Worm (Caenorhabditis elegans) whole organism, mixed stage, embryonic: Measurements from ENCODE around the gene F32G8.2.
A peak's percentile ranks its signal among the peaks of the same experiment; 100 is the strongest.

Experiments used
- M03D4.4 ChIP-seq: sonication (generic microtip); optimal IDR thresholded peaks from 2 replicates; lab custom pipeline; 2017; ENCODE audit warnings: mild to moderate bottlenecking, missing genetic modification characterization, missing compliant biosample characterization
- bed-3 ChIP-seq: fragments of 200-800 bp; sonication (Bioruptor generic); optimal IDR thresholded peaks from 3 replicates; lab custom pipeline; 2018; ENCODE audit warnings: mild to moderate bottlenecking, missing genetic modification characterization, moderate library complexity, missing compliant biosample characterization
- blmp-1 ChIP-seq: fragments of 150-350 bp; optimal IDR thresholded peaks from 2 replicates; lab custom pipeline; 2014; ENCODE audit warnings: missing biosample characterization, missing genetic modification characterization
- ceh-39 ChIP-seq: fragments of 150-350 bp; optimal IDR thresholded peaks from 2 replicates; lab custom pipeline; 2014; ENCODE audit warnings: missing biosample characterization, missing genetic modification characterization
- ceh-43 ChIP-seq: fragments of 200-800 bp; sonication (Bioruptor generic); optimal IDR thresholded peaks from 2 replicates; lab custom pipeline; 2018; ENCODE audit warnings: mild to moderate bottlenecking, missing genetic modification characterization, moderate library complexity, missing compliant biosample characterization
- ceh-83 ChIP-seq: fragments of 200-800 bp; sonication (Bioruptor generic); optimal IDR thresholded peaks from 2 replicates; lab custom pipeline; 2018; ENCODE audit warnings: mild to moderate bottlenecking, missing genetic modification characterization, missing compliant biosample characterization
- ces-1 ChIP-seq: fragments of 150-350 bp; optimal IDR thresholded peaks from 2 replicates; lab custom pipeline; 2014; ENCODE audit warnings: missing biosample characterization, missing genetic modification reagents, missing genetic modification characterization
- cnd-1 ChIP-seq: fragments of 200-800 bp; sonication (Bioruptor generic); optimal IDR thresholded peaks from 2 replicates; lab custom pipeline; 2018; ENCODE audit warnings: mild to moderate bottlenecking, missing genetic modification characterization, missing compliant biosample characterization
- drap-1 ChIP-seq: fragments of 200-800 bp; sonication (Bioruptor generic); optimal IDR thresholded peaks from 3 replicates; lab custom pipeline; 2018; ENCODE audit warnings: mild to moderate bottlenecking, missing genetic modification characterization, missing compliant biosample characterization
- flh-1 ChIP-seq: fragments of 200-800 bp; sonication (Bioruptor generic); optimal IDR thresholded peaks from 2 replicates; lab custom pipeline; 2018; ENCODE audit warnings: mild to moderate bottlenecking, missing genetic modification characterization, moderate library complexity, missing compliant biosample characterization
- ham-2 ChIP-seq: fragments of 200-800 bp; sonication (Bioruptor generic); optimal IDR thresholded peaks from 2 replicates; lab custom pipeline; 2018; ENCODE audit warnings: mild to moderate bottlenecking, missing genetic modification characterization, missing compliant biosample characterization
- hlh-1 ChIP-seq: fragments of 150-350 bp; optimal IDR thresholded peaks from 2 replicates; lab custom pipeline; 2014; ENCODE audit warnings: missing biosample characterization, missing genetic modification reagents, missing genetic modification characterization
- lin-13 ChIP-seq: fragments of 150-350 bp; optimal IDR thresholded peaks from 2 replicates; lab custom pipeline; 2014; ENCODE audit warnings: missing biosample characterization, missing genetic modification characterization
- lsy-2 ChIP-seq: fragments of 150-350 bp; optimal IDR thresholded peaks from 2 replicates; lab custom pipeline; 2014; ENCODE audit warnings: missing biosample characterization, missing genetic modification characterization
- mab-5 ChIP-seq: fragments of 150-350 bp; optimal IDR thresholded peaks from 2 replicates; lab custom pipeline; 2014; ENCODE audit warnings: missing biosample characterization, missing genetic modification characterization
- mep-1 ChIP-seq: fragments of 150-350 bp; optimal IDR thresholded peaks from 2 replicates; lab custom pipeline; 2017; ENCODE audit warnings: missing biosample characterization, missing genetic modification reagents, missing genetic modification characterization, inconsistent platforms
- mls-2 ChIP-seq: sonication (generic microtip); optimal IDR thresholded peaks from 2 replicates; lab custom pipeline; 2016; ENCODE audit warnings: mild to moderate bottlenecking, missing genetic modification characterization, moderate library complexity, missing compliant biosample characterization
- nhr-12 ChIP-seq: fragments of 150-350 bp; optimal IDR thresholded peaks from 2 replicates; lab custom pipeline; 2014; ENCODE audit warnings: missing biosample characterization, missing genetic modification characterization
- nhr-2 ChIP-seq: fragments of 150-350 bp; optimal IDR thresholded peaks from 2 replicates; lab custom pipeline; 2014; ENCODE audit warnings: missing biosample characterization, missing genetic modification characterization
- nhr-237 ChIP-seq: fragments of 150-350 bp; optimal IDR thresholded peaks from 2 replicates; lab custom pipeline; 2014; ENCODE audit warnings: missing biosample characterization, missing genetic modification characterization
- nhr-28 ChIP-seq: fragments of 150-350 bp; optimal IDR thresholded peaks from 2 replicates; lab custom pipeline; 2014; ENCODE audit warnings: missing biosample characterization, missing genetic modification characterization
- pha-4 ChIP-seq: fragments of 150-350 bp; optimal IDR thresholded peaks from 2 replicates; lab custom pipeline; 2018; ENCODE audit warnings: missing biosample characterization, missing genetic modification reagents, missing genetic modification characterization
- sem-2 ChIP-seq: fragments of 200-800 bp; sonication (Bioruptor generic); optimal IDR thresholded peaks from 2 replicates; lab custom pipeline; 2018; ENCODE audit warnings: mild to moderate bottlenecking, missing genetic modification characterization, missing compliant biosample characterization
- snpc-4 ChIP-seq: fragments of 150-350 bp; optimal IDR thresholded peaks from 2 replicates; lab custom pipeline; 2014; ENCODE audit warnings: missing biosample characterization, missing genetic modification characterization
- sptf-1 ChIP-seq: sonication (generic microtip); optimal IDR thresholded peaks from 2 replicates; lab custom pipeline; 2017; ENCODE audit warnings: mild to moderate bottlenecking, missing genetic modification characterization, moderate library complexity, missing compliant biosample characterization
- unc-120 ChIP-seq: sonication (generic microtip); optimal IDR thresholded peaks from 2 replicates; lab custom pipeline; 2017; ENCODE audit warnings: missing genetic modification characterization, missing compliant biosample characterization; ENCODE audit not compliant: poor library complexity, severe bottlenecking
- unc-62 ChIP-seq: fragments of 150-350 bp; optimal IDR thresholded peaks from 2 replicates; lab custom pipeline; 2014; ENCODE audit warnings: missing biosample characterization, missing genetic modification reagents, missing genetic modification characterization

The F32G8.2 gene

ce11 chrV:10535325-10535724 is 14.5 kb upstream of the F32G8.2 start:
- TF ChIP-seq nhr-237 (tag; lab: Kevin White, UChicago) (no peak), sptf-1 (tag; lab: Kevin White, UChicago) (peak; percentile 6), mep-1 (tag; lab: Kevin White, UChicago) (no peak), hlh-1 (no peak)

- TF ChIP-seq hlh-1 = no peak
- no peak for TF ChIP-seq unc-120 (tag; lab: Kevin White, UChicago)
- TF ChIP-seq mep-1 (tag; lab: Kevin White, UChicago) = no peak
- TF ChIP-seq cnd-1 (tag; lab: Kevin White, UChicago) = no peak
- no peak for TF ChIP-seq ceh-83 (GFP tag; lab: Kevin White, UChicago)
- TF ChIP-seq ham-2 (GFP tag; lab: Kevin White, UChicago) = no peak
- TF ChIP-seq snpc-4 (tag; lab: Kevin White, UChicago) = no peak
- no peak for TF ChIP-seq nhr-28
Observed at ce11 chrV:10536095-10536691, 13.6 kb upstream of the F32G8.2 start, which contains the start of gene ppm-1.A. TSS of gene ppm-1.A (minus strand) at chrV:10536388.

ce11 chrV:10536808-10537207 is 13.0 kb upstream of the F32G8.2 start:
- TF ChIP-seq lsy-2 (tag; lab: Kevin White, UChicago) (peak; percentile 78), bed-3 (GFP tag; lab: Kevin White, UChicago) (no peak), drap-1 (GFP tag; lab: Kevin White, UChicago) (peak; percentile 36), unc-62 (GFP tag; lab: Kevin White, UChicago) (peak; percentile 6), ham-2 (GFP tag; lab: Kevin White, UChicago) (peak; percentile 34), nhr-12 (tag; lab: Kevin White, UChicago) (no peak), M03D4.4 (tag; lab: Kevin White, UChicago) (peak; percentile 17), hlh-1 (peak; percentile 58), lin-13 (tag; lab: Kevin White, UChicago) (peak; percentile 67), unc-120 (tag; lab: Kevin White, UChicago) (peak; percentile 28), ces-1 (GFP tag; lab: Kevin White, UChicago) (peak; percentile 93), blmp-1 (tag; lab: Kevin White, UChicago) (no peak), nhr-237 (tag; lab: Kevin White, UChicago) (peak; percentile 42), nhr-28 (no peak), sptf-1 (tag; lab: Kevin White, UChicago) (peak; percentile 45), ceh-39 (tag; lab: Kevin White, UChicago) (peak; percentile 30), mep-1 (tag; lab: Kevin White, UChicago) (peak; percentile 82), pha-4 (peak; percentile 72)
- TF ChIP-seq, all 35 proteins: peak for 14

- TF ChIP-seq drap-1 (GFP tag; lab: Kevin White, UChicago) = no peak
- TF ChIP-seq unc-120 (tag; lab: Kevin White, UChicago) = no peak
- TF ChIP-seq mls-2 (tag; lab: Kevin White, UChicago) = no peak
- TF ChIP-seq blmp-1 (tag; lab: Kevin White, UChicago) = no peak
- no peak for TF ChIP-seq M03D4.4 (tag; lab: Kevin White, UChicago)
- no peak for TF ChIP-seq bed-3 (GFP tag; lab: Kevin White, UChicago)
- no peak for TF ChIP-seq nhr-2
- no peak for TF ChIP-seq sem-2 (GFP tag; lab: Kevin White, UChicago)
Observed at ce11 chrV:10539114-10539513, 10.7 kb upstream of the F32G8.2 start, which contains the start of gene F25D1.8. TSS of gene F25D1.8 (plus strand) at chrV:10539414.

- TF ChIP-seq ceh-39 (tag; lab: Kevin White, UChicago) (no peak), sem-2 (GFP tag; lab: Kevin White, UChicago) (no peak), nhr-237 (tag; lab: Kevin White, UChicago) (no peak)
Observed at ce11 chrV:10540024-10540423, 9.8 kb upstream of the F32G8.2 start, which contains the start of gene degt-1. TSS of gene degt-1 (plus strand) at chrV:10540324.

ce11 chrV:10546749-10547148 is 3.1 kb upstream of the F32G8.2 start, which contains the start of gene F25D1.5:
TSS of gene F25D1.5 (minus strand) at chrV:10546783.
- TF ChIP-seq ceh-39 (tag; lab: Kevin White, UChicago) (no peak), unc-120 (tag; lab: Kevin White, UChicago) (no peak), mab-5 (tag; lab: Kevin White, UChicago) (no peak), lin-13 (tag; lab: Kevin White, UChicago) (no peak), flh-1 (GFP tag; lab: Kevin White, UChicago) (no peak), bed-3 (GFP tag; lab: Kevin White, UChicago) (no peak), ceh-43 (GFP tag; lab: Kevin White, UChicago) (no peak), cnd-1 (tag; lab: Kevin White, UChicago) (no peak), hlh-1 (no peak), nhr-12 (tag; lab: Kevin White, UChicago) (no peak)
- TF ChIP-seq, all 35 proteins: peak for 0
